ENCODE assay signal across 1 fruit fly cellular context in genomic region chr3R:23889922-23890321, dm6.
A peak's percentile ranks its signal among the peaks of the same experiment; 100 is the strongest.
TF ChIP-seq lines count a peak whose summit lies in the region.

TSS of gene Pli (minus strand) at chr3R:23890052.

TF ChIP-seq in whole organism, embryonic, 481 proteins besides CTCF, POLR2A, EP300 and RAD21 (continued from another document and continues in another):
- no peak for TF ChIP-seq CG4854 (GFP tag; optimal IDR thresholded peaks at IDR 0.05; lab: Kevin White, UChicago)
- TF ChIP-seq scrt (GFP tag; optimal IDR thresholded peaks at IDR 0.05; lab: Kevin White, UChicago), result peak; percentile 30
- TF ChIP-seq tll (GFP tag; optimal IDR thresholded peaks at IDR 0.05; lab: Kevin White, UChicago), result no peak
- no peak for TF ChIP-seq CG1832 (GFP tag; optimal IDR thresholded peaks at IDR 0.05; lab: Kevin White, UChicago)
- TF ChIP-seq CG4820 (GFP tag; optimal IDR thresholded peaks at IDR 0.05; lab: Kevin White, UChicago), result no peak
- peak in 1 of 2 experiments; percentile 5 for TF ChIP-seq Hr78 (GFP tag; optimal IDR thresholded peaks at IDR 0.05; lab: Kevin White, UChicago)
- TF ChIP-seq pum (GFP tag; optimal IDR thresholded peaks at IDR 0.05; lab: Kevin White, UChicago), result no peak
- TF ChIP-seq HmgZ (tag; optimal IDR thresholded peaks at IDR 0.05; lab: Kevin White, UChicago), result peak; percentile 16
- no peak for TF ChIP-seq ewg (GFP tag; optimal IDR thresholded peaks at IDR 0.05; lab: Kevin White, UChicago)
- TF ChIP-seq CG12659 (GFP tag; optimal IDR thresholded peaks at IDR 0.05; lab: Kevin White, UChicago), result peak; percentile 77
- peak; percentile 9 for TF ChIP-seq CG4424 (GFP tag; optimal IDR thresholded peaks at IDR 0.05; lab: Kevin White, UChicago)
- no peak for TF ChIP-seq salm (tag; optimal IDR thresholded peaks at IDR 0.05; lab: Kevin White, UChicago)
- peak; percentile 23 for TF ChIP-seq exex (tag; optimal IDR thresholded peaks at IDR 0.05; lab: Kevin White, UChicago)
- TF ChIP-seq lbe (GFP tag; optimal IDR thresholded peaks at IDR 0.05; lab: Kevin White, UChicago), result peak; percentile 44
- peak; percentile 31 for TF ChIP-seq CG17829 (tag; optimal IDR thresholded peaks at IDR 0.05; lab: Kevin White, UChicago)
- peak; percentile 76 for TF ChIP-seq pita (GFP tag; optimal IDR thresholded peaks at IDR 0.05; lab: Kevin White, UChicago)
- peak; percentile 64 for TF ChIP-seq kni (GFP tag; optimal IDR thresholded peaks at IDR 0.05; lab: Kevin White, UChicago)
- peak; percentile 7 for TF ChIP-seq CG17385 (GFP tag; optimal IDR thresholded peaks at IDR 0.05; lab: Kevin White, UChicago)
- no peak for TF ChIP-seq ind (GFP tag; optimal IDR thresholded peaks at IDR 0.05; lab: Kevin White, UChicago)
- TF ChIP-seq CG17612 (GFP tag; IDR thresholded peaks at IDR 0.05; lab: Robert Waterston, UW), result no peak
- TF ChIP-seq jumu (GFP tag; optimal IDR thresholded peaks at IDR 0.05; lab: Kevin White, UChicago), result no peak
- no peak for TF ChIP-seq Side (GFP tag; optimal IDR thresholded peaks at IDR 0.05; lab: Kevin White, UChicago)
- TF ChIP-seq CG17912 (GFP tag; optimal IDR thresholded peaks at IDR 0.05; lab: Kevin White, UChicago), result peak; percentile 30
- TF ChIP-seq Ets97D (GFP tag; optimal IDR thresholded peaks at IDR 0.05; lab: Kevin White, UChicago), result peak; percentile 62
- TF ChIP-seq Usf (GFP tag; optimal IDR thresholded peaks at IDR 0.05; lab: Kevin White, UChicago), result no peak
- peak in 1 of 2 experiments; percentile 78 for TF ChIP-seq Pdp1 (GFP tag; optimal IDR thresholded peaks at IDR 0.05; lab: Kevin White, UChicago)
- TF ChIP-seq B-H2 (GFP tag; optimal IDR thresholded peaks at IDR 0.05; lab: Kevin White, UChicago), result peak; percentile 55
- peak; percentile 77 for TF ChIP-seq nerfin-1 (tag; optimal IDR thresholded peaks at IDR 0.05; lab: Kevin White, UChicago)
- TF ChIP-seq sug (tag; optimal IDR thresholded peaks at IDR 0.05; lab: Kevin White, UChicago), result peak; percentile 58
- no peak for TF ChIP-seq lmd (GFP tag; IDR thresholded peaks at IDR 0.05; lab: Robert Waterston, UW)
- TF ChIP-seq her (GFP tag; optimal IDR thresholded peaks at IDR 0.05; lab: Kevin White, UChicago), result no peak
- TF ChIP-seq BEAF-32 (GFP tag; optimal IDR thresholded peaks at IDR 0.05; lab: Kevin White, UChicago), result peak; percentile 47
- TF ChIP-seq pho (GFP tag; optimal IDR thresholded peaks at IDR 0.05; lab: Kevin White, UChicago), result no peak
- TF ChIP-seq CG14710 (tag; optimal IDR thresholded peaks at IDR 0.05; lab: Kevin White, UChicago), result peak; percentile 69
- peak; percentile 76 for TF ChIP-seq nom (GFP tag; optimal IDR thresholded peaks at IDR 0.05; lab: Kevin White, UChicago)
- TF ChIP-seq jing (GFP tag; optimal IDR thresholded peaks at IDR 0.05; lab: Kevin White, UChicago), result no peak
- no peak for TF ChIP-seq Fer2 (tag; optimal IDR thresholded peaks at IDR 0.05; lab: Kevin White, UChicago)
- TF ChIP-seq CG4730 (GFP tag; IDR thresholded peaks at IDR 0.05; lab: Robert Waterston, UW), result no peak
- no peak for TF ChIP-seq CG1529 (GFP tag; optimal IDR thresholded peaks at IDR 0.05; lab: Kevin White, UChicago)
- peak in 1 of 3 experiments; percentile 68 for TF ChIP-seq Stat92E (GFP tag; optimal IDR thresholded peaks at IDR 0.05; lab: Kevin White, UChicago)
- TF ChIP-seq CG6689 (GFP tag; IDR thresholded peaks at IDR 0.05; lab: Robert Waterston, UW), result no peak
- TF ChIP-seq CG33557 (GFP tag; optimal IDR thresholded peaks at IDR 0.05; lab: Kevin White, UChicago), result peak; percentile 2
- TF ChIP-seq CG9876 (GFP tag; optimal IDR thresholded peaks at IDR 0.05; lab: Kevin White, UChicago), result no peak
- TF ChIP-seq CG34376 (GFP tag; optimal IDR thresholded peaks at IDR 0.05; lab: Kevin White, UChicago), result peak; percentile 11
- TF ChIP-seq CG7271 (tag; optimal IDR thresholded peaks at IDR 0.05; lab: Kevin White, UChicago), result peak; percentile 34
- no peak for TF ChIP-seq CG31224 (GFP tag; IDR thresholded peaks at IDR 0.05; lab: Robert Waterston, UW)
- TF ChIP-seq dpn (GFP tag; optimal IDR thresholded peaks at IDR 0.05; lab: Kevin White, UChicago), result peak in 1 of 2 experiments; percentile 29
- no peak for TF ChIP-seq cato (GFP tag; optimal IDR thresholded peaks at IDR 0.05; lab: Kevin White, UChicago; ENCODE audit: borderline replicate concordance)
- no peak for TF ChIP-seq Mes4 (GFP tag; optimal IDR thresholded peaks at IDR 0.05; lab: Kevin White, UChicago)
- TF ChIP-seq CG12299 (tag; optimal IDR thresholded peaks at IDR 0.05; lab: Kevin White, UChicago), result no peak
- TF ChIP-seq Meics (GFP tag; optimal IDR thresholded peaks at IDR 0.05; lab: Kevin White, UChicago), result no peak
- no peak for TF ChIP-seq Six4 (GFP tag; optimal IDR thresholded peaks at IDR 0.05; lab: Kevin White, UChicago)
- TF ChIP-seq CG12071 (GFP tag; optimal IDR thresholded peaks at IDR 0.05; lab: Kevin White, UChicago), result no peak
- TF ChIP-seq CG14050 (GFP tag; IDR thresholded peaks at IDR 0.05; lab: Robert Waterston, UW), result no peak
- no peak for TF ChIP-seq CG14667 (GFP tag; IDR thresholded peaks at IDR 0.05; lab: Robert Waterston, UW)
- TF ChIP-seq CG18764 (GFP tag; optimal IDR thresholded peaks at IDR 0.05; lab: Kevin White, UChicago), result no peak
- peak; percentile 4 for TF ChIP-seq CG7839 (tag; optimal IDR thresholded peaks at IDR 0.05; lab: Kevin White, UChicago)
- TF ChIP-seq inv (GFP tag; IDR thresholded peaks at IDR 0.05; lab: Robert Waterston, UW; ENCODE audit: partially characterized antibody), result no peak
- peak; percentile 1 for TF ChIP-seq mirr (GFP tag; optimal IDR thresholded peaks at IDR 0.05; lab: Kevin White, UChicago)
- TF ChIP-seq CG30020 (tag; optimal IDR thresholded peaks at IDR 0.05; lab: Kevin White, UChicago), result no peak
- TF ChIP-seq bab2 (GFP tag; optimal IDR thresholded peaks at IDR 0.05; lab: Kevin White, UChicago), result no peak
- TF ChIP-seq CG7963 (GFP tag; IDR thresholded peaks at IDR 0.05; lab: Robert Waterston, UW; ENCODE audit: partially characterized antibody), result no peak
- no peak for TF ChIP-seq fd64A (GFP tag; optimal IDR thresholded peaks at IDR 0.05; lab: Kevin White, UChicago)
- no peak for TF ChIP-seq TFAM (GFP tag; optimal IDR thresholded peaks at IDR 0.05; lab: Kevin White, UChicago)
- no peak for TF ChIP-seq dysf (GFP tag; IDR thresholded peaks at IDR 0.05; lab: Robert Waterston, UW)
- TF ChIP-seq insv (GFP tag; optimal IDR thresholded peaks at IDR 0.05; lab: Kevin White, UChicago), result peak in 1 of 2 experiments; percentile 48
- no peak for TF ChIP-seq CG14441 (GFP tag; IDR thresholded peaks at IDR 0.05; lab: Robert Waterston, UW)
- no peak for TF ChIP-seq CG13296 (GFP tag; optimal IDR thresholded peaks at IDR 0.05; lab: Kevin White, UChicago)
- no peak for TF ChIP-seq crp (GFP tag; optimal IDR thresholded peaks at IDR 0.05; lab: Kevin White, UChicago)
- TF ChIP-seq PHDP (tag; optimal IDR thresholded peaks at IDR 0.05; lab: Kevin White, UChicago), result peak; percentile 18
- no peak for TF ChIP-seq CG5180 (GFP tag; optimal IDR thresholded peaks at IDR 0.05; lab: Kevin White, UChicago)
- no peak for TF ChIP-seq Lim3 (GFP tag; IDR thresholded peaks at IDR 0.05; lab: Robert Waterston, UW)
- peak; percentile 7 for TF ChIP-seq CG2120 (GFP tag; optimal IDR thresholded peaks at IDR 0.05; lab: Kevin White, UChicago)
- TF ChIP-seq Rfx (GFP tag; IDR thresholded peaks at IDR 0.05; lab: Robert Waterston, UW), result no peak
- TF ChIP-seq dan (GFP tag; IDR thresholded peaks at IDR 0.05; lab: Robert Waterston, UW), result no peak
- TF ChIP-seq CG3847 (GFP tag; IDR thresholded peaks at IDR 0.05; lab: Robert Waterston, UW), result no peak
- TF ChIP-seq CG2712 (tag; optimal IDR thresholded peaks at IDR 0.05; lab: Kevin White, UChicago), result peak; percentile 48
- peak; percentile 58 for TF ChIP-seq ash1 (GFP tag; optimal IDR thresholded peaks at IDR 0.05; lab: Kevin White, UChicago)
- peak; percentile 98 for TF ChIP-seq pzg (GFP tag; optimal IDR thresholded peaks at IDR 0.05; lab: Kevin White, UChicago)
- TF ChIP-seq cwo (GFP tag; optimal IDR thresholded peaks at IDR 0.05; lab: Kevin White, UChicago), result no peak
- TF ChIP-seq phol (tag; optimal IDR thresholded peaks at IDR 0.05; lab: Kevin White, UChicago), result peak; percentile 64
- TF ChIP-seq ara (GFP tag; IDR thresholded peaks at IDR 0.05; lab: Robert Waterston, UW), result no peak
- peak; percentile 31 for TF ChIP-seq CG12391 (tag; optimal IDR thresholded peaks at IDR 0.05; lab: Kevin White, UChicago)
- TF ChIP-seq org-1 (GFP tag; optimal IDR thresholded peaks at IDR 0.05; lab: Kevin White, UChicago), result no peak
- peak; percentile 12 for TF ChIP-seq Dad (GFP tag; optimal IDR thresholded peaks at IDR 0.05; lab: Kevin White, UChicago)
- TF ChIP-seq sens (GFP tag; lab: Kevin White, UChicago), result peak; percentile 84
- no peak for TF ChIP-seq emc (GFP tag; optimal IDR thresholded peaks at IDR 0.05; lab: Kevin White, UChicago)
- TF ChIP-seq chn (GFP tag; optimal IDR thresholded peaks at IDR 0.05; lab: Kevin White, UChicago), result no peak
- peak; percentile 41 for TF ChIP-seq CG17186 (GFP tag; optimal IDR thresholded peaks at IDR 0.05; lab: Kevin White, UChicago)
- no peak for TF ChIP-seq tin (GFP tag; optimal IDR thresholded peaks at IDR 0.05; lab: Kevin White, UChicago)
- TF ChIP-seq Dp (GFP tag; optimal IDR thresholded peaks at IDR 0.05; lab: Kevin White, UChicago), result peak; percentile 42
- peak; percentile 42 for TF ChIP-seq abd-A (tag; optimal IDR thresholded peaks at IDR 0.05; lab: Kevin White, UChicago)
- peak; percentile 75 for TF ChIP-seq trem (tag; optimal IDR thresholded peaks at IDR 0.05; lab: Kevin White, UChicago)
- no peak for TF ChIP-seq Vsx1 (GFP tag; optimal IDR thresholded peaks at IDR 0.05; lab: Kevin White, UChicago)
- TF ChIP-seq CG10543 (GFP tag; optimal IDR thresholded peaks at IDR 0.05; lab: Kevin White, UChicago), result peak; percentile 52
- peak; percentile 6 for TF ChIP-seq hkb (optimal IDR thresholded peaks at IDR 0.05; lab: Kevin White, UChicago)
- TF ChIP-seq hkb (GFP tag; IDR thresholded peaks at IDR 0.05; lab: Robert Waterston, UW), result no peak
- no peak for TF ChIP-seq CG2678 (tag; optimal IDR thresholded peaks at IDR 0.05; lab: Kevin White, UChicago)
- TF ChIP-seq GATAe (GFP tag; conservative IDR thresholded peaks at IDR 0.05; lab: Robert Waterston, UW), result no peak
- TF ChIP-seq CG13624 (GFP tag; optimal IDR thresholded peaks at IDR 0.05; lab: Kevin White, UChicago), result peak; percentile 42
- peak; percentile 62 for TF ChIP-seq stwl (tag; optimal IDR thresholded peaks at IDR 0.05; lab: Kevin White, UChicago)
- TF ChIP-seq croc (GFP tag; conservative IDR thresholded peaks at IDR 0.05; lab: Robert Waterston, UW), result no peak
- no peak for TF ChIP-seq CG2889 (GFP tag; IDR thresholded peaks at IDR 0.05; lab: Robert Waterston, UW)
- peak; percentile 44 for TF ChIP-seq Deaf1 (tag; optimal IDR thresholded peaks at IDR 0.05; lab: Kevin White, UChicago)
- no peak for TF ChIP-seq amos (GFP tag; IDR thresholded peaks at IDR 0.05; lab: Robert Waterston, UW; ENCODE audit: partially characterized antibody)
- TF ChIP-seq CG15514 (GFP tag; optimal IDR thresholded peaks at IDR 0.05; lab: Kevin White, UChicago), result peak; percentile 91
- TF ChIP-seq Oaz (GFP tag; IDR thresholded peaks at IDR 0.05; lab: Robert Waterston, UW), result no peak
- TF ChIP-seq CG7987 (GFP tag; optimal IDR thresholded peaks at IDR 0.05; lab: Kevin White, UChicago), result peak; percentile 38
- TF ChIP-seq CrebB (tag; optimal IDR thresholded peaks at IDR 0.05; lab: Kevin White, UChicago), result peak; percentile 24
- peak; percentile 39 for TF ChIP-seq CG11504 (tag; optimal IDR thresholded peaks at IDR 0.05; lab: Kevin White, UChicago)
- peak; percentile 67 for TF ChIP-seq HLHmδ (GFP tag; optimal IDR thresholded peaks at IDR 0.05; lab: Kevin White, UChicago)
- no peak for TF ChIP-seq CG11093 (GFP tag; IDR thresholded peaks at IDR 0.05; lab: Robert Waterston, UW)
- TF ChIP-seq Ada2b (GFP tag; IDR thresholded peaks at IDR 0.05; lab: Robert Waterston, UW), result no peak
- TF ChIP-seq lab (GFP tag; optimal IDR thresholded peaks at IDR 0.05; lab: Kevin White, UChicago), result peak; percentile 49
- peak; percentile 16 for TF ChIP-seq CoRest (tag; optimal IDR thresholded peaks at IDR 0.05; lab: Kevin White, UChicago)
- no peak for TF ChIP-seq ac (GFP tag; optimal IDR thresholded peaks at IDR 0.05; lab: Kevin White, UChicago)
- no peak for TF ChIP-seq bsh (GFP tag; optimal IDR thresholded peaks at IDR 0.05; lab: Kevin White, UChicago)
- peak; percentile 32 for TF ChIP-seq zen (tag; optimal IDR thresholded peaks at IDR 0.05; lab: Kevin White, UChicago)
- peak; percentile 99 for TF ChIP-seq gfzf (GFP tag; optimal IDR thresholded peaks at IDR 0.05; lab: Kevin White, UChicago)
- no peak for TF ChIP-seq Gug (GFP tag; IDR thresholded peaks at IDR 0.05; lab: Robert Waterston, UW)
- peak; percentile 56 for TF ChIP-seq caup (GFP tag; optimal IDR thresholded peaks at IDR 0.05; lab: Kevin White, UChicago; ENCODE audit: severe bottlenecking)
- peak; percentile 22 for TF ChIP-seq HmgD (GFP tag; optimal IDR thresholded peaks at IDR 0.05; lab: Kevin White, UChicago)
- TF ChIP-seq Blimp-1 (GFP tag; optimal IDR thresholded peaks at IDR 0.05; lab: Kevin White, UChicago), result no peak
- peak; percentile 93 for TF ChIP-seq CG9797 (GFP tag; optimal IDR thresholded peaks at IDR 0.05; lab: Kevin White, UChicago)
- TF ChIP-seq ro (GFP tag; IDR thresholded peaks at IDR 0.05; lab: Robert Waterston, UW), result no peak
- TF ChIP-seq CG7372 (GFP tag; IDR thresholded peaks at IDR 0.05; lab: Robert Waterston, UW), result no peak
- no peak for TF ChIP-seq lov (optimal IDR thresholded peaks at IDR 0.05; lab: Kevin White, UChicago)
- TF ChIP-seq lov (GFP tag; IDR thresholded peaks at IDR 0.05; lab: Robert Waterston, UW), result no peak
- TF ChIP-seq btn (GFP tag; optimal IDR thresholded peaks at IDR 0.05; lab: Kevin White, UChicago), result no peak
- no peak for TF ChIP-seq CG2129 (GFP tag; IDR thresholded peaks at IDR 0.05; lab: Robert Waterston, UW; ENCODE audit: partially characterized antibody)
- TF ChIP-seq CG10267 (tag; optimal IDR thresholded peaks at IDR 0.05; lab: Kevin White, UChicago), result peak; percentile 61
- no peak for TF ChIP-seq CG15696 (tag; optimal IDR thresholded peaks at IDR 0.05; lab: Kevin White, UChicago)
- no peak for TF ChIP-seq CG6765 (GFP tag; optimal IDR thresholded peaks at IDR 0.05; lab: Kevin White, UChicago)
- peak; percentile 97 for TF ChIP-seq Jarid2 (GFP tag; optimal IDR thresholded peaks at IDR 0.05; lab: Kevin White, UChicago)
- TF ChIP-seq chm (GFP tag; IDR thresholded peaks at IDR 0.05; lab: Robert Waterston, UW), result no peak
- peak; percentile 49 for TF ChIP-seq CG15601 (tag; optimal IDR thresholded peaks at IDR 0.05; lab: Kevin White, UChicago)
- TF ChIP-seq p53 (GFP tag; optimal IDR thresholded peaks at IDR 0.05; lab: Kevin White, UChicago), result no peak
- TF ChIP-seq Hey (tag; optimal IDR thresholded peaks at IDR 0.05; lab: Kevin White, UChicago), result no peak
